Worm (Caenorhabditis elegans) whole organism, early embryonic: Measurements from ENCODE around the gene nkat-3.

Experiments
- B0310.2 ChIP-seq: sonication (generic microtip); optimal IDR thresholded peaks from 2 replicates; lab custom pipeline; 2016; ENCODE audit warnings: mild to moderate bottlenecking, missing genetic modification characterization, missing compliant biosample characterization
- F13C5.2 ChIP-seq: sonication (generic microtip); optimal IDR thresholded peaks from 2 replicates; lab custom pipeline; 2017; ENCODE audit warnings: mild to moderate bottlenecking, missing genetic modification characterization, inconsistent platforms, missing compliant biosample characterization
- aly-1 ChIP-seq: sonication (generic microtip); optimal IDR thresholded peaks from 2 replicates; lab custom pipeline; 2016; ENCODE audit warnings: missing genetic modification characterization, missing compliant biosample characterization
- ama-1 ChIP-seq: fragments of 150-350 bp; optimal IDR thresholded peaks from 2 replicates; lab custom pipeline; 2014
- ceh-13 ChIP-seq: fragments of 200-800 bp; sonication (Bioruptor generic); optimal IDR thresholded peaks from 2 replicates; lab custom pipeline; 2018; ENCODE audit warnings: mild to moderate bottlenecking, missing genetic modification characterization, missing compliant biosample characterization
- ceh-36 ChIP-seq: sonication (generic microtip); optimal IDR thresholded peaks from 2 replicates; lab custom pipeline; 2016; ENCODE audit warnings: missing genetic modification characterization, inconsistent platforms, missing compliant biosample characterization
- ets-7 ChIP-seq: sonication (generic microtip); optimal IDR thresholded peaks from 2 replicates; lab custom pipeline; 2016; ENCODE audit warnings: missing genotype, missing genetic modification characterization, missing compliant biosample characterization
- flt-1 ChIP-seq: fragments of 200-800 bp; sonication (Bioruptor generic); IDR thresholded peaks from 2 replicates; pipeline ENCODE4 v1.3.6; 2022; ENCODE audit warnings: missing genetic modification characterization, missing compliant biosample characterization
- hmbx-1 ChIP-seq: sonication (generic microtip); optimal IDR thresholded peaks from 2 replicates; lab custom pipeline; 2016; ENCODE audit warnings: mild to moderate bottlenecking, missing genetic modification characterization, missing compliant biosample characterization
- hmg-4 ChIP-seq: fragments of 200-800 bp; sonication (Bioruptor generic); optimal IDR thresholded peaks from 2 replicates; lab custom pipeline; 2018; ENCODE audit warnings: mild to moderate bottlenecking, missing genetic modification characterization, missing compliant biosample characterization
- hnd-1 ChIP-seq: sonication (generic microtip); optimal IDR thresholded peaks from 2 replicates; lab custom pipeline; 2016; ENCODE audit warnings: missing genetic modification characterization, missing compliant biosample characterization
- pes-1 ChIP-seq: fragments of 200-800 bp; sonication (Bioruptor generic); IDR thresholded peaks from 2 replicates; pipeline ENCODE4 v1.3.6; 2022; ENCODE audit warnings: missing genetic modification reagents, missing genetic modification characterization, missing compliant biosample characterization
- scrt-1 ChIP-seq: fragments of 200-800 bp; sonication (Bioruptor generic); IDR thresholded peaks from 2 replicates; pipeline ENCODE4 v1.3.6; 2022; ENCODE audit warnings: missing genetic modification characterization, missing compliant biosample characterization
- sea-1 ChIP-seq: fragments of 200-800 bp; sonication (Bioruptor generic); conservative IDR thresholded peaks from 2 replicates; pipeline ENCODE4 v1.3.6; 2022; ENCODE audit warnings: missing genetic modification characterization, missing compliant biosample characterization
- tbx-11 ChIP-seq: fragments of 200-800 bp; sonication (Bioruptor generic); IDR thresholded peaks from 2 replicates; pipeline ENCODE4 v1.3.6; 2022; ENCODE audit warnings: missing genetic modification characterization, missing compliant biosample characterization
- tbx-37 ChIP-seq: fragments of 200-800 bp; sonication (Bioruptor generic); conservative IDR thresholded peaks from 2 replicates; pipeline ENCODE4 v1.3.6; 2022; ENCODE audit warnings: missing genetic modification reagents, missing genetic modification characterization, missing compliant biosample characterization
- tra-4 ChIP-seq: sonication (generic microtip); optimal IDR thresholded peaks from 2 replicates; lab custom pipeline; 2017; ENCODE audit warnings: missing genetic modification characterization, missing compliant biosample characterization

nkat-3 gene

ce11 chrX:15441686-15442067, at the start of gene nkat-3:
Gene nkat-3 (plus strand): TSS chrX:15441731.
- TF ChIP-seq pes-1 (no peak), F13C5.2 (tag; lab: Kevin White, UChicago) (no peak), hmg-4 (GFP tag; lab: Kevin White, UChicago) (no peak), tbx-11 (no peak), ceh-13 (no peak), tra-4 (tag; lab: Kevin White, UChicago) (no peak), ama-1 (no peak), aly-1 (tag; lab: Kevin White, UChicago) (no peak), flt-1 (GFP tag; lab: Robert Waterston, UW) (no peak), scrt-1 (GFP tag; lab: Robert Waterston, UW) (no peak), tbx-37 (GFP tag; lab: Robert Waterston, UW) (no peak), ets-7 (no peak), sea-1 (no peak), hmbx-1 (tag; lab: Kevin White, UChicago) (no peak), ceh-36 (tag; lab: Kevin White, UChicago) (no peak), hnd-1 (tag; lab: Kevin White, UChicago) (no peak), B0310.2 (tag; lab: Kevin White, UChicago) (no peak)

ce11 chrX:15392672-15393071, 48.9 kb upstream of the nkat-3 start:
- TF ChIP-seq tbx-11 (no peak), scrt-1 (GFP tag; lab: Robert Waterston, UW) (no peak), aly-1 (tag; lab: Kevin White, UChicago) (no peak), hmg-4 (GFP tag; lab: Kevin White, UChicago) (no peak), ceh-36 (tag; lab: Kevin White, UChicago) (no peak), hnd-1 (tag; lab: Kevin White, UChicago) (no peak), hmbx-1 (tag; lab: Kevin White, UChicago) (no peak), pes-1 (no peak), ceh-13 (no peak), ama-1 (no peak), tra-4 (tag; lab: Kevin White, UChicago) (no peak), ets-7 (no peak), B0310.2 (tag; lab: Kevin White, UChicago) (no peak), flt-1 (GFP tag; lab: Robert Waterston, UW) (no peak), F13C5.2 (tag; lab: Kevin White, UChicago) (no peak), tbx-37 (GFP tag; lab: Robert Waterston, UW) (no peak), sea-1 (no peak)

ce11 chrX:15395723-15396122, 45.8 kb upstream of the nkat-3 start:
- no peak for TF ChIP-seq B0310.2 (tag; lab: Kevin White, UChicago)

- TF ChIP-seq sea-1 (no peak), hmbx-1 (tag; lab: Kevin White, UChicago) (no peak), hmg-4 (GFP tag; lab: Kevin White, UChicago) (no peak)
These were observed 33.9 kb upstream of the nkat-3 start, which contains the start of gene psa-3 for ce11 chrX:15407631-15408030. Gene psa-3 (plus strand): TSS chrX:15407931.

- TF ChIP-seq ets-7 (no peak), aly-1 (tag; lab: Kevin White, UChicago) (no peak), ceh-36 (tag; lab: Kevin White, UChicago) (no peak), tbx-11 (no peak), tbx-37 (GFP tag; lab: Robert Waterston, UW) (no peak), B0310.2 (tag; lab: Kevin White, UChicago) (no peak), scrt-1 (GFP tag; lab: Robert Waterston, UW) (no peak), flt-1 (GFP tag; lab: Robert Waterston, UW) (no peak), hmg-4 (GFP tag; lab: Kevin White, UChicago) (no peak), sea-1 (no peak), ceh-13 (no peak), hnd-1 (tag; lab: Kevin White, UChicago) (no peak), ama-1 (no peak), pes-1 (no peak), hmbx-1 (tag; lab: Kevin White, UChicago) (no peak)
These were observed 33.0 kb upstream of the nkat-3 start for ce11 chrX:15408577-15408976.

ce11 chrX:15415226-15415625, 26.3 kb upstream of the nkat-3 start, which contains the start of gene pqn-36:
Gene pqn-36 (minus strand): TSS chrX:15415493.
- TF ChIP-seq hmg-4 (GFP tag; lab: Kevin White, UChicago) (no peak), pes-1 (no peak), sea-1 (no peak), hmbx-1 (tag; lab: Kevin White, UChicago) (no peak), hnd-1 (tag; lab: Kevin White, UChicago) (no peak), tbx-11 (no peak)

ce11 chrX:15420671-15421070, 20.9 kb upstream of the nkat-3 start, which contains the start of gene F39D8.3:
Gene F39D8.3 (plus strand): TSS chrX:15420971.
- TF ChIP-seq B0310.2 (tag; lab: Kevin White, UChicago) (no peak), hmg-4 (GFP tag; lab: Kevin White, UChicago) (no peak), ceh-13 (no peak), tbx-11 (no peak), pes-1 (no peak), tbx-37 (GFP tag; lab: Robert Waterston, UW) (no peak), sea-1 (no peak), scrt-1 (GFP tag; lab: Robert Waterston, UW) (no peak), ama-1 (no peak), hnd-1 (tag; lab: Kevin White, UChicago) (no peak), tra-4 (tag; lab: Kevin White, UChicago) (no peak), aly-1 (tag; lab: Kevin White, UChicago) (no peak), hmbx-1 (tag; lab: Kevin White, UChicago) (no peak), F13C5.2 (tag; lab: Kevin White, UChicago) (no peak), flt-1 (GFP tag; lab: Robert Waterston, UW) (no peak)
